Fruit fly (Drosophila melanogaster): ENCODE measurements around the gene Gcn2.
A peak's percentile ranks its signal among the peaks of the same experiment; 100 is the strongest.

The Gcn2 gene

DNA sequence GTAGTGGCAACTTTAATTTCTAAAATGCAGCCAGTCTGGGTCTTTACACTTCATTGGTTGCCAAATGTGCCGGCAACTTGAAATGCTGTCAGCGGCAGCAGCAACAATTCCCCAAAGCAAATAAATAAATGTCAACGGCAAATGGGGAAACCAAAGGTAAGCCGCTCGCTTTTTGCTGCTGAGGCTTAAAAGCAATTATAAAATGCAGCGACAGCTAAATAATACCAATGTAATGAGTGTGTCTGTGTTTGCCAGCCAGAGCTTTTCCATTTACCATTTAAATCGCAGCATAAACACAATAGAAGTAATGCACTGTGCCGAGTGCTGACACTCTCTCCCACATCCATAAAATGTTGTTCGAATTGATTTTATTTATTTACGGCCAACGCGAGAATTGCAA, 45.1 kb downstream of the Gcn2 start:
- TF ChIP-seq CG32121 (GFP tag; IDR thresholded peaks at IDR 0.05) = no peak
- TF ChIP-seq CG10348 (GFP tag; IDR thresholded peaks at IDR 0.05) = no peak
- TF ChIP-seq CG15710 (tag; optimal IDR thresholded peaks at IDR 0.05) = no peak
- TF ChIP-seq D1 (tag; optimal IDR thresholded peaks at IDR 0.05) = no peak
- no peak for TF ChIP-seq Ets98B (GFP tag; IDR thresholded peaks at IDR 0.05)
- TF ChIP-seq CG13204 (GFP tag; optimal IDR thresholded peaks at IDR 0.05) = no peak
- no peak for TF ChIP-seq Snoo (tag; optimal IDR thresholded peaks at IDR 0.05)
- no peak for TF ChIP-seq CG14655 (GFP tag; optimal IDR thresholded peaks at IDR 0.05)
- no peak for TF ChIP-seq CG8301 (tag; optimal IDR thresholded peaks at IDR 0.05)
- TF ChIP-seq rn (GFP tag; IDR thresholded peaks at IDR 0.05) = no peak
- TF ChIP-seq fd96Ca (GFP tag; IDR thresholded peaks at IDR 0.05) = no peak
- no peak for TF ChIP-seq CG4496 (GFP tag; IDR thresholded peaks at IDR 0.05)
- no peak for TF ChIP-seq CG34367 (tag; optimal IDR thresholded peaks at IDR 0.05)
- no peak for TF ChIP-seq Pif1A (GFP tag; optimal IDR thresholded peaks at IDR 0.05)
- TF ChIP-seq EcR (GFP tag; optimal IDR thresholded peaks at IDR 0.05) = no peak
- TF ChIP-seq CG12605 (GFP tag; IDR thresholded peaks at IDR 0.05) = no peak
- no peak for TF ChIP-seq CG9948 (tag; optimal IDR thresholded peaks at IDR 0.05)
- no peak for TF ChIP-seq CG17806 (tag; optimal IDR thresholded peaks at IDR 0.05)

DNA sequence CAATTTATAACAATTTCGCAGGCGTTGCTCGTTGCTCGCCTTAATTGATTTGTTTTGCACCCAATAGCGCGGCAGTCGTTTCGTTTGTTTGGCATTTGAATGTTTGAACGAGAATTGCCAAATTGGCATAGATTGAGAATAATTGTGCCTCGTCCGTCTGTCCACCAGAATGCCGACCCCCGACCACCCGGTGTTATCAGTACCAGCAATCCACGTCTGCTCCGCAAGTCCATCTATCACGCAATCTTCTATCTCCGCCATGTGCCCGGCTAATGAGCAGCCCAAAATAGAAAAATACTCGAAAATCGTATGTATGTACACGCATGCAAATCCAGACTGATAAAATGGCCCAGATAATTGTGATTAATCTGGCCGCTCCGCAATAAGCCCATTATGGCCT, 47.6 kb downstream of the Gcn2 start:
- TF ChIP-seq CG34367 (tag; optimal IDR thresholded peaks at IDR 0.05) (no peak), CG17806 (tag; optimal IDR thresholded peaks at IDR 0.05) (no peak), CG14655 (GFP tag; optimal IDR thresholded peaks at IDR 0.05) (no peak), CG32121 (GFP tag; IDR thresholded peaks at IDR 0.05) (no peak), Ets98B (GFP tag; IDR thresholded peaks at IDR 0.05) (no peak), fd96Ca (GFP tag; IDR thresholded peaks at IDR 0.05) (no peak)

DNA sequence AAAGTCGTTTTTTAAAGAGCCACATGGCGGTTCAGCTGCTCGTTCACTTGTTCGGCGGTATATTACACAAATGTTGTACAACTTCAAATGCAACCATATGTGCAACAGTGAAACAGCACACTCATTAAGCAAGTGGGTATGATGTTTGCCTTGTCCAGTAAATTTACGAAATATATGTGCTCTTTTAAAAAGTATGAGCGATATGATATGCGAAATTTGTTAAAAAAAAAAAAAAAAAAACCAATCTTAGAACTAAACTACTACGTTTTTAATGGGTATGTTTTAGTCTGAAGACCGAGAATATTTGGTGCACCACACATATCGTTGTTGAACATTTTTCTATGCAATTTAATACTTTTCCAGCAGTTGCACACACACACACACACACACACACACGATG, 48.0 kb downstream of the Gcn2 start:
- TF ChIP-seq fd96Ca (GFP tag; IDR thresholded peaks at IDR 0.05) (peak; percentile 71; the same call in 1 of the 3 replicates), CG8301 (tag; optimal IDR thresholded peaks at IDR 0.05) (peak; percentile 34), D1 (tag; optimal IDR thresholded peaks at IDR 0.05) (no peak), CG8159 (tag; optimal IDR thresholded peaks at IDR 0.05) (no peak), CG10348 (GFP tag; IDR thresholded peaks at IDR 0.05) (peak; percentile 36; the same call in 1 of the 2 replicates), CG9948 (tag; optimal IDR thresholded peaks at IDR 0.05) (no peak), Ets98B (GFP tag; IDR thresholded peaks at IDR 0.05) (peak; percentile 88), EcR (GFP tag; optimal IDR thresholded peaks at IDR 0.05) (no peak), CG14655 (GFP tag; optimal IDR thresholded peaks at IDR 0.05) (peak; percentile 38), CG13204 (GFP tag; optimal IDR thresholded peaks at IDR 0.05) (no peak), Pif1B (GFP tag; optimal IDR thresholded peaks at IDR 0.05) (peak; percentile 14), Snoo (tag; optimal IDR thresholded peaks at IDR 0.05) (no peak), CG12605 (GFP tag; IDR thresholded peaks at IDR 0.05) (peak; percentile 51; the same call in 1 of the 2 replicates), CG34367 (tag; optimal IDR thresholded peaks at IDR 0.05) (no peak), Pif1A (GFP tag; optimal IDR thresholded peaks at IDR 0.05) (peak; percentile 34), CG4496 (GFP tag; IDR thresholded peaks at IDR 0.05) (peak; percentile 85), CG32121 (GFP tag; IDR thresholded peaks at IDR 0.05) (peak; percentile 91), rn (GFP tag; IDR thresholded peaks at IDR 0.05) (0 out of 2 replicates have a peak, but pooled peaks have one; percentile 36), gl (tag; optimal IDR thresholded peaks at IDR 0.05) (no peak), CG17806 (tag; optimal IDR thresholded peaks at IDR 0.05) (no peak), CG15710 (tag; optimal IDR thresholded peaks at IDR 0.05) (no peak)

All from whole organism, pupa.